Worm (Caenorhabditis elegans) whole organism, mixed stage, embryonic: ENCODE measurements around the gene pdcd-2.

ENCODE experiments used
- flh-1 ChIP-seq: fragments of 200-800 bp; sonication (Bioruptor generic); optimal IDR thresholded peaks from 2 replicates; lab custom pipeline; 2018; ENCODE audit warnings: mild to moderate bottlenecking, missing genetic modification characterization, moderate library complexity, missing compliant biosample characterization
- mep-1 ChIP-seq: fragments of 150-350 bp; optimal IDR thresholded peaks from 2 replicates; lab custom pipeline; 2017; ENCODE audit warnings: missing biosample characterization, missing genetic modification reagents, missing genetic modification characterization, inconsistent platforms
- pha-4 ChIP-seq: fragments of 150-350 bp; optimal IDR thresholded peaks from 2 replicates; lab custom pipeline; 2018; ENCODE audit warnings: missing biosample characterization, missing genetic modification reagents, missing genetic modification characterization
- snpc-4 ChIP-seq: fragments of 150-350 bp; optimal IDR thresholded peaks from 2 replicates; lab custom pipeline; 2014; ENCODE audit warnings: missing biosample characterization, missing genetic modification characterization

DNA sequence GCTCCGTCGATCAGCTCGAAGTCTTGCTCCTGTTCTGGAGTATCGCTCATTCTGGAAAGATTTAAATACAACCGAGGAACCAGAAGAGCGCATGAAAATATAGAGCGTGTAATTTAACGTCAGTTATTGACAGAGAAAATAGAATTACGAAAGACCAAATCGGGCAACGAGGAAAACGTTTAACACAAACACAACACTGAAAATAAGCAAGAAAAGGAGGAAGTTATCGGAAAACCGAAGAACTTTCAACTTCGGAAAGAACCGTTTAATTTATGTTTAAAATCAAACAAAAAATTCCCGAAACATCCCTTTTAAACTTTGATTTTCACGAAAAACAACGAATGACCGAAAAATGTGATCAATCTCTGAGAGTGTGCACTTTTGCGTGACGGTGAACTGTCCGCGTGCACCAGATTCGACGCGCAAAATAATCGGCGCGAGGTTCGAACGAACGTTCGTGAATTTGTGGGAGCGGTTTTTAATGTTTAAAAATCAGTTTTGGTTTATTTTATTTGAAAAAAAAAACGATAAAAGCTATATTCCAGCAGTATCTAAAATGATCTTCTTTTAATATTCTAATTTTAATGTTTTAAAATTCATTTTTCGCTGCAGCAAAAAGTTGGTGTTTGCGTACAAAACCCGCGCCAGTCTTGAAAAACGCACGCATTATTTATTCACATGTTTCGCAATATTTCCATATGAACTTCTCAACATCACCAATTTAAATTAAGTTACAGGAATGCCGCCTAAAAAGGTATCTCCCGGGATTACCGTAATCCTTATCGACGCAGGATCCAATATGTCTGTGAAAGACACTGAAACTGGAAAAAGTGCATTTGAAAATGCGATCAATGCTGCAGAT lies 1.5 kb upstream of the pdcd-2 start, which contains the start of the genes R07E5.7 and cku-80:
- TF ChIP-seq flh-1 (GFP tag; lab: Kevin White, UChicago) = no peak
- no peak for TF ChIP-seq snpc-4 (tag; lab: Kevin White, UChicago)
- TF ChIP-seq pha-4 (tag; lab: Kevin White, UChicago) = no peak
- TF ChIP-seq mep-1 (tag; lab: Kevin White, UChicago) = peak; percentile 52
